Worm (Caenorhabditis elegans) whole organism, L4 larva: ENCODE data around the gene K07D4.5.
A peak's percentile ranks its signal among the peaks of the same experiment; 100 is the strongest.

Experiments
- D1046.2 ChIP-seq: fragments of 200-800 bp; sonication (Bioruptor generic); IDR thresholded peaks from 2 replicates; pipeline ENCODE4 v1.3.6; 2022; ENCODE audit warnings: missing genetic modification characterization, missing compliant biosample characterization
- F10B5.3 ChIP-seq: sonication (generic microtip); optimal IDR thresholded peaks from 2 replicates; lab custom pipeline; 2016; ENCODE audit warnings: mild to moderate bottlenecking, missing genetic modification characterization, missing compliant biosample characterization
- T20F7.1 ChIP-seq: fragments of 200-800 bp; sonication (Bioruptor generic); optimal IDR thresholded peaks from 2 replicates; lab custom pipeline; 2018; ENCODE audit warnings: mild to moderate bottlenecking, missing genetic modification characterization, missing compliant biosample characterization
- Y105C5A.15 ChIP-seq: fragments of 200-800 bp; sonication (Bioruptor generic); IDR thresholded peaks from 2 replicates; pipeline ENCODE4 v1.3.6; 2022; ENCODE audit warnings: missing genetic modification characterization, missing compliant biosample characterization
- Y5F2A.4 ChIP-seq: fragments of 200-800 bp; sonication (Bioruptor generic); optimal IDR thresholded peaks from 2 replicates; lab custom pipeline; 2018; ENCODE audit warnings: mild to moderate bottlenecking, missing genetic modification characterization, missing compliant biosample characterization
- ZK337.2 ChIP-seq: fragments of 200-800 bp; sonication (Bioruptor generic); IDR thresholded peaks from 2 replicates; pipeline ENCODE4 v1.3.6; 2022; ENCODE audit warnings: missing genetic modification reagents, missing genetic modification characterization, missing compliant biosample characterization
- aha-1 ChIP-seq: fragments of 150-350 bp; peaks from one replicate; lab custom pipeline; 2014; ENCODE audit warnings: missing biosample characterization, missing genetic modification characterization
- ama-1 ChIP-seq: fragments of 150-350 bp; optimal IDR thresholded peaks from 2 replicates; lab custom pipeline; 2014; ENCODE audit warnings: inconsistent platforms, mixed read lengths
- arid-1 ChIP-seq: fragments of 200-800 bp; sonication (Bioruptor generic); conservative IDR thresholded peaks from 2 replicates; pipeline ENCODE4 v1.3.6; 2022; ENCODE audit warnings: missing genetic modification reagents, missing genetic modification characterization, missing compliant biosample characterization
- ceh-28 ChIP-seq: fragments of 150-350 bp; optimal IDR thresholded peaks from 2 replicates; lab custom pipeline; 2014; ENCODE audit warnings: missing biosample characterization, missing genetic modification reagents, missing genetic modification characterization
- ceh-32 ChIP-seq: sonication (generic microtip); optimal IDR thresholded peaks from 2 replicates; lab custom pipeline; 2016; ENCODE audit warnings: mild to moderate bottlenecking, missing genetic modification characterization, missing compliant biosample characterization; ENCODE audit not compliant: poor library complexity
- ceh-44 ChIP-seq: fragments of 200-800 bp; sonication (Bioruptor generic); IDR thresholded peaks from 2 replicates; pipeline ENCODE4 v1.3.6; 2022; ENCODE audit warnings: missing genetic modification reagents, missing genetic modification characterization, missing compliant biosample characterization
- ceh-82 ChIP-seq: sonication (generic microtip); optimal IDR thresholded peaks from 2 replicates; lab custom pipeline; 2017; ENCODE audit warnings: missing biosample characterization, missing genetic modification characterization
- daf-8 ChIP-seq: fragments of 200-800 bp; sonication (Bioruptor generic); IDR thresholded peaks from 2 replicates; pipeline ENCODE4 v1.3.6; 2022; ENCODE audit warnings: missing genetic modification characterization, missing compliant biosample characterization
- dmd-8 ChIP-seq: fragments of 200-800 bp; sonication (Bioruptor generic); IDR thresholded peaks from 2 replicates; pipeline ENCODE4 v1.3.6; 2022; ENCODE audit warnings: missing genetic modification characterization, missing compliant biosample characterization
- dmd-9 ChIP-seq: fragments of 200-800 bp; sonication (Bioruptor generic); IDR thresholded peaks from 2 replicates; pipeline ENCODE4 v1.3.6; 2022; ENCODE audit warnings: missing genetic modification reagents, missing genetic modification characterization, missing compliant biosample characterization
- duxl-1 ChIP-seq: sonication (generic microtip); optimal IDR thresholded peaks from 2 replicates; lab custom pipeline; 2016; ENCODE audit warnings: mild to moderate bottlenecking, missing genetic modification characterization, moderate library complexity, missing compliant biosample characterization; ENCODE audit not compliant: poor library complexity
- dve-1 ChIP-seq: sonication (generic microtip); optimal IDR thresholded peaks from 2 replicates; lab custom pipeline; 2017; ENCODE audit warnings: antibody characterized with exemption, mild to moderate bottlenecking, missing genetic modification characterization, missing compliant biosample characterization; ENCODE audit not compliant: insufficient read depth
- egl-27 ChIP-seq: sonication (generic microtip); optimal IDR thresholded peaks from 3 replicates; lab custom pipeline; 2017; ENCODE audit warnings: missing biosample characterization, missing genetic modification reagents, missing genetic modification characterization
- egl-43 ChIP-seq: fragments of 200-800 bp; sonication (Bioruptor generic); IDR thresholded peaks from 2 replicates; pipeline ENCODE4 v1.3.6; 2022; ENCODE audit warnings: missing genetic modification reagents, missing genetic modification characterization, missing compliant biosample characterization
- fkh-10 ChIP-seq: fragments of 150-350 bp; optimal IDR thresholded peaks from 2 replicates; lab custom pipeline; 2014; ENCODE audit warnings: missing biosample characterization, missing genetic modification reagents, missing genetic modification characterization
- hlh-30 ChIP-seq: sonication (generic microtip); optimal IDR thresholded peaks from 2 replicates; lab custom pipeline; 2017; ENCODE audit warnings: antibody characterized with exemption, mild to moderate bottlenecking, missing genetic modification characterization, missing compliant biosample characterization; ENCODE audit not compliant: insufficient read depth
- jun-1 ChIP-seq: fragments of 150-350 bp; optimal IDR thresholded peaks from 2 replicates; lab custom pipeline; 2014; ENCODE audit warnings: missing biosample characterization, missing genetic modification reagents, missing genetic modification characterization
- lim-7 ChIP-seq: fragments of 200-800 bp; sonication (Bioruptor generic); IDR thresholded peaks from 2 replicates; pipeline ENCODE4 v1.3.6; 2022; ENCODE audit warnings: missing genetic modification characterization, missing compliant biosample characterization
- lin-1 ChIP-seq: fragments of 200-800 bp; sonication (Bioruptor generic); IDR thresholded peaks from 2 replicates; pipeline ENCODE4 v1.3.6; 2022; ENCODE audit warnings: missing genetic modification reagents, missing genetic modification characterization, missing compliant biosample characterization
- lin-13 ChIP-seq: fragments of 150-350 bp; optimal IDR thresholded peaks from 2 replicates; lab custom pipeline; 2014; ENCODE audit warnings: missing biosample characterization, missing genetic modification reagents, missing genetic modification characterization
- lin-15B ChIP-seq: fragments of 150-350 bp; sonication (generic microtip); optimal IDR thresholded peaks from 3 replicates; lab custom pipeline; 2014; ENCODE audit warnings: missing biosample characterization, missing genetic modification characterization
- lin-38 ChIP-seq: fragments of 200-800 bp; sonication (Bioruptor generic); IDR thresholded peaks from 2 replicates; pipeline ENCODE4 v1.3.6; 2022; ENCODE audit warnings: missing genetic modification reagents, missing genetic modification characterization, missing compliant biosample characterization
- lin-39 ChIP-seq: fragments of 150-350 bp; optimal IDR thresholded peaks from 2 replicates; lab custom pipeline; 2014; ENCODE audit warnings: missing biosample characterization, missing genetic modification reagents, missing genetic modification characterization
- lir-3 ChIP-seq: sonication (generic microtip); optimal IDR thresholded peaks from 2 replicates; lab custom pipeline; 2016; ENCODE audit warnings: mild to moderate bottlenecking, missing genetic modification characterization, missing compliant biosample characterization
- madf-5 ChIP-seq, 2 experiments: fragments of 200-800 bp; sonication (Bioruptor generic); IDR thresholded peaks; 2 replicates each; pipeline ENCODE4 v1.3.6; 2022; ENCODE audit warnings: missing compliant biosample characterization in 2 of 2, missing genetic modification characterization in 2 of 2
- madf-9 ChIP-seq: fragments of 200-800 bp; sonication (Bioruptor generic); conservative IDR thresholded peaks from 2 replicates; pipeline ENCODE4 v1.3.6; 2022; ENCODE audit warnings: missing genetic modification reagents, missing genetic modification characterization, missing compliant biosample characterization
- mdl-1 ChIP-seq, 2 experiments: fragments of 150-350 bp in 1 of 2; sonication (generic microtip) in 1 of 2; optimal IDR thresholded peaks; 2 replicates each; lab custom pipeline; 2014 to 2017; ENCODE audit warnings: missing biosample characterization in 2 of 2, missing genetic modification characterization in 2 of 2
- mes-2 ChIP-seq: sonication (generic microtip); optimal IDR thresholded peaks from 2 replicates; lab custom pipeline; 2016; ENCODE audit warnings: missing genotype, mild to moderate bottlenecking, missing genetic modification characterization, missing compliant biosample characterization; ENCODE audit not compliant: poor library complexity, severe bottlenecking
- nhr-111 ChIP-seq: fragments of 200-800 bp; sonication (Bioruptor generic); optimal IDR thresholded peaks from 2 replicates; lab custom pipeline; 2018; ENCODE audit warnings: mild to moderate bottlenecking, missing genetic modification characterization, missing compliant biosample characterization
- nhr-25 ChIP-seq: sonication (generic microtip); optimal IDR thresholded peaks from 2 replicates; lab custom pipeline; 2017; ENCODE audit warnings: missing genetic modification characterization, mild to moderate bottlenecking, missing compliant biosample characterization, antibody characterized with exemption, moderate library complexity, borderline replicate concordance; ENCODE audit not compliant: insufficient read depth
- nhr-42 ChIP-seq: fragments of 200-800 bp; sonication (Bioruptor generic); IDR thresholded peaks from 2 replicates; pipeline ENCODE4 v1.3.6; 2022; ENCODE audit warnings: missing genetic modification characterization, missing compliant biosample characterization
- rbr-2 ChIP-seq: sonication (generic microtip); optimal IDR thresholded peaks from 2 replicates; lab custom pipeline; 2016; ENCODE audit warnings: missing genotype, missing genetic modification characterization, missing compliant biosample characterization
- saeg-2 ChIP-seq: fragments of 200-800 bp; sonication (Bioruptor generic); IDR thresholded peaks from 2 replicates; pipeline ENCODE4 v1.3.6; 2022; ENCODE audit warnings: missing genetic modification reagents, missing genetic modification characterization, missing compliant biosample characterization
- sdz-12 ChIP-seq: fragments of 200-800 bp; sonication (Bioruptor generic); optimal IDR thresholded peaks from 2 replicates; lab custom pipeline; 2018; ENCODE audit warnings: mild to moderate bottlenecking, missing genetic modification characterization, missing compliant biosample characterization
- skn-1 ChIP-seq: fragments of 150-350 bp; optimal IDR thresholded peaks from 2 replicates; lab custom pipeline; 2014; ENCODE audit warnings: missing biosample characterization, missing genetic modification characterization
- snpc-1.2 ChIP-seq: fragments of 200-800 bp; sonication (Bioruptor generic); IDR thresholded peaks from 2 replicates; pipeline ENCODE4 v1.3.6; 2022; ENCODE audit warnings: missing genetic modification reagents, missing genetic modification characterization, missing compliant biosample characterization
- spr-1 ChIP-seq: sonication (generic microtip); optimal IDR thresholded peaks from 2 replicates; lab custom pipeline; 2016; ENCODE audit warnings: mild to moderate bottlenecking, missing genetic modification characterization, missing compliant biosample characterization
- spr-3 ChIP-seq: fragments of 200-800 bp; sonication (Bioruptor generic); optimal IDR thresholded peaks from 2 replicates; lab custom pipeline; 2018; ENCODE audit warnings: mild to moderate bottlenecking, missing genetic modification characterization, missing compliant biosample characterization
- tag-97 ChIP-seq: fragments of 200-800 bp; sonication (Bioruptor generic); IDR thresholded peaks from 2 replicates; pipeline ENCODE4 v1.3.6; 2022; ENCODE audit warnings: missing genetic modification characterization, missing compliant biosample characterization
- tra-1 ChIP-seq: fragments of 200-800 bp; sonication (Bioruptor generic); IDR thresholded peaks from 2 replicates; pipeline ENCODE4 v1.3.6; 2022; ENCODE audit warnings: missing genetic modification reagents, missing genetic modification characterization, missing compliant biosample characterization
- unc-39 ChIP-seq: sonication (generic microtip); optimal IDR thresholded peaks from 2 replicates; lab custom pipeline; 2017; ENCODE audit warnings: missing biosample characterization, missing genetic modification characterization
- zfp-2 ChIP-seq: sonication (generic microtip); optimal IDR thresholded peaks from 2 replicates; lab custom pipeline; 2016; ENCODE audit warnings: mild to moderate bottlenecking, missing genetic modification characterization, missing compliant biosample characterization
- zfp-3 ChIP-seq: fragments of 200-800 bp; sonication (Bioruptor generic); conservative IDR thresholded peaks from 2 replicates; pipeline ENCODE4 v1.3.6; 2022; ENCODE audit warnings: missing genetic modification reagents, missing genetic modification characterization, missing compliant biosample characterization
- zip-11 ChIP-seq: fragments of 200-800 bp; sonication (Bioruptor generic); IDR thresholded peaks from 2 replicates; pipeline ENCODE4 v1.3.6; 2022; ENCODE audit warnings: missing genetic modification characterization, missing compliant biosample characterization
- ztf-11 ChIP-seq: fragments of 150-350 bp; optimal IDR thresholded peaks from 2 replicates; lab custom pipeline; 2014; ENCODE audit warnings: missing biosample characterization, missing genetic modification characterization
- ztf-7 ChIP-seq: fragments of 150-350 bp; optimal IDR thresholded peaks from 2 replicates; lab custom pipeline; 2014; ENCODE audit warnings: missing biosample characterization, missing genetic modification characterization

K07D4.5 gene

DNA sequence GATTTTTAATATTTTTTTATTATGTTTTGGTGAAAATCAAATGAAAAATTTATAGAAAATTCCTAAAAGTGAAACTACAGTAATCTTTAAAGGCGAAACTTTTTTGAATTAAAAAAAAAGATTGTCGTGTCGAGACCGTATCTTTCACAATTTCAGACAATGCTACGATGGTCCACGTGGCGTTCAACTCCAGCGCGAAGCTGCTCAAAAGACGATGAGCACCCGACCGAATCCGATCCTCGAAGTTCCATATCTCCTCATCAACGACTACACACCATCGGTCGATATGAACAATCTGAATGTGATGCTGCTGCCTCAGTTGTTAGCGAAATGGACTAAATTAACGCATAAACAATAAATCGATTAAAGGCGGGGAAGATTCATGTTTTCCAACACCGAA is 17.3 kb upstream of the K07D4.5 start (continued):
- TF ChIP-seq madf-5 (GFP tag; IDR thresholded peaks at IDR 0.05; lab: Robert Waterston, UW) (no peak), dmd-9 (GFP tag; lab: Robert Waterston, UW) (no peak), rbr-2 (tag; lab: Kevin White, UChicago) (no peak), dmd-8 (GFP tag; lab: Robert Waterston, UW) (0 out of 2 replicates have a peak, but pooled peaks have one; percentile 39), lin-38 (GFP tag; lab: Robert Waterston, UW) (peak; percentile 52), egl-27 (tag; lab: Kevin White, UChicago) (no peak), ceh-82 (no peak), Y5F2A.4 (GFP tag; lab: Kevin White, UChicago) (no peak), nhr-25 (no peak), ceh-28 (tag; lab: Kevin White, UChicago) (no peak), ama-1 (lab: Kevin White, UChicago) (peak; percentile 62), sdz-12 (no peak), ztf-11 (tag; lab: Kevin White, UChicago) (no peak), skn-1 (tag; lab: Kevin White, UChicago) (no peak), lin-39 (tag; lab: Kevin White, UChicago) (no peak), nhr-42 (GFP tag; lab: Robert Waterston, UW) (no peak), lin-13 (GFP tag; lab: Kevin White, UChicago) (no peak), mdl-1 (tag; optimal IDR thresholded peaks at IDR 0.05; lab: Kevin White, UChicago) (no peak), lin-15B (tag; lab: Kevin White, UChicago) (no peak), mes-2 (tag; lab: Kevin White, UChicago) (no peak), spr-1 (tag; lab: Kevin White, UChicago) (no peak), hlh-30 (tag; lab: Kevin White, UChicago) (no peak), lim-7 (GFP tag; lab: Robert Waterston, UW) (no peak), duxl-1 (tag; lab: Kevin White, UChicago) (no peak), Y105C5A.15 (GFP tag; lab: Robert Waterston, UW) (no peak), zfp-3 (no peak), madf-9 (GFP tag; lab: Robert Waterston, UW) (no peak), egl-43 (GFP tag; lab: Robert Waterston, UW) (peak; percentile 19; the same call in 1 of the 2 replicates), snpc-1.2 (GFP tag; lab: Robert Waterston, UW) (peak; percentile 60; the same call in 1 of the 2 replicates), lin-1 (GFP tag; lab: Robert Waterston, UW) (no peak), saeg-2 (GFP tag; lab: Robert Waterston, UW) (no peak), jun-1 (tag; lab: Kevin White, UChicago) (no peak), zip-11 (GFP tag; lab: Robert Waterston, UW) (no peak), spr-3 (GFP tag; lab: Kevin White, UChicago) (no peak), ZK337.2 (GFP tag; lab: Robert Waterston, UW) (no peak), nhr-111 (GFP tag; lab: Kevin White, UChicago) (no peak), ceh-32 (tag; lab: Kevin White, UChicago) (no peak), lir-3 (tag; lab: Kevin White, UChicago) (no peak), arid-1 (GFP tag; lab: Robert Waterston, UW) (0 out of 2 replicates have a peak, but pooled peaks have one; percentile 18), D1046.2 (GFP tag; lab: Robert Waterston, UW) (no peak), ztf-7 (no peak), daf-8 (GFP tag; lab: Robert Waterston, UW) (no peak), tag-97 (no peak), dve-1 (tag; lab: Kevin White, UChicago) (no peak), T20F7.1 (GFP tag; lab: Kevin White, UChicago) (no peak), unc-39 (tag; lab: Kevin White, UChicago) (no peak), tra-1 (no peak), zfp-2 (tag; lab: Kevin White, UChicago) (no peak), F10B5.3 (no peak), aha-1 (tag; lab: Kevin White, UChicago) (peak; percentile 80), fkh-10 (GFP tag; lab: Kevin White, UChicago) (no peak), ceh-44 (GFP tag; lab: Robert Waterston, UW) (no peak)
